Fruit fly (Drosophila melanogaster): ENCODE results near the gene CG31251.

The CG31251 gene

DNA sequence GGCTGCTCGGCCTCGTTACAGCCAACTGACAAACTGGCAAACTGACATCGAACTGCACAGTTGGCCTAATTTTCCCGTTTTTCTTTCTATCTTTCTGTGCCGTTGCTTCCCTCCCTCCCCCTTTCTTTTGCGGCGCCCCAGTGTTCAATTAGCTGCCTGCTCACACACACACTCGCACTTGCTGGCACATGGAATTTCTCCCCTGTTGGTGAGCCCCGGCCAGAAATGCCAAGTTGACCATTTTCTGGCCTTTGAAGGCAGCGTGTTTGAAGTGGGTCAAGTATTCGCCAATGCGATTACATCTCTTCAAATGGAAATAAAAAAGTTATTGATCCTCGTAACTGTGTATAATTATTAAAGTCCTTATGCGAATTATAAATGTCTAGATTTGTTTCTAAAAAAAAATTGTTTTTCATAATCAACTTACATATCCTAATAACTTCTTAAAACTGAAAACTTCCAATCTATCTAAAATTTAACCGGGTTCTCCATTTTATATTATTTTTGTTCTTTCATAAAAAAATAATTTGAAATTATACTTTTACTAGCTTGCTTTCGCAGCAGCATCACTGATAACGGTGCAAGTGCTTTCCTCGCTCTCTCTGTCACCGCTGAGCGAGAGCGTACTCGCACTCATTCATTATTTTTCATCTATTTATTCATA lies 3.9 kb downstream of the CG31251 start (continued):
- TF ChIP-seq sim (GFP tag; IDR thresholded peaks at IDR 0.05), result no peak
- peak; percentile 50 for TF ChIP-seq CG7839 (tag; optimal IDR thresholded peaks at IDR 0.05)
- TF ChIP-seq al (GFP tag; IDR thresholded peaks at IDR 0.05), result no peak
- TF ChIP-seq CG4404 (GFP tag; IDR thresholded peaks at IDR 0.05), result no peak
- TF ChIP-seq CG31224 (GFP tag; IDR thresholded peaks at IDR 0.05), result no peak
- peak; percentile 71 for TF ChIP-seq CG11504 (tag; optimal IDR thresholded peaks at IDR 0.05)
- peak; percentile 43; the same call in 1 of the 2 replicates for TF ChIP-seq ara (GFP tag; IDR thresholded peaks at IDR 0.05)
- peak; percentile 19 for TF ChIP-seq bcd (GFP tag; optimal IDR thresholded peaks at IDR 0.05)
- no peak for TF ChIP-seq Atf6 (GFP tag; IDR thresholded peaks at IDR 0.05)
- peak; percentile 33 for TF ChIP-seq CG18599 (GFP tag; optimal IDR thresholded peaks at IDR 0.05)
- TF ChIP-seq CG6813 (GFP tag; optimal IDR thresholded peaks at IDR 0.05), result peak; percentile 17
- TF ChIP-seq CG4820 (GFP tag; optimal IDR thresholded peaks at IDR 0.05), result peak; percentile 35
- peak; percentile 62 for TF ChIP-seq CG2712 (tag; optimal IDR thresholded peaks at IDR 0.05)
- TF ChIP-seq Hmr (GFP tag; optimal IDR thresholded peaks at IDR 0.05), result peak; percentile 35
- peak; percentile 3 for TF ChIP-seq CG13296 (GFP tag; optimal IDR thresholded peaks at IDR 0.05)
- peak; percentile 49 for TF ChIP-seq CG17829 (tag; optimal IDR thresholded peaks at IDR 0.05)
- peak; percentile 22 for TF ChIP-seq dm (GFP tag; optimal IDR thresholded peaks at IDR 0.05)
- no peak for TF ChIP-seq corto (GFP tag; optimal IDR thresholded peaks at IDR 0.05)
- TF ChIP-seq Hr3 (GFP tag; optimal IDR thresholded peaks at IDR 0.05), result peak; percentile 53
- TF ChIP-seq ken (GFP tag; IDR thresholded peaks at IDR 0.05), result no peak
- TF ChIP-seq pros (GFP tag; optimal IDR thresholded peaks at IDR 0.05), result peak; percentile 30
- peak; percentile 5 for TF ChIP-seq HmgD (GFP tag; optimal IDR thresholded peaks at IDR 0.05)
- peak; percentile 9 for TF ChIP-seq gcm (GFP tag; optimal IDR thresholded peaks at IDR 0.05)
- peak; percentile 39 for TF ChIP-seq hkb (optimal IDR thresholded peaks at IDR 0.05)
- no peak for TF ChIP-seq hkb (GFP tag; IDR thresholded peaks at IDR 0.05)
- peak; percentile 52 for TF ChIP-seq CG8388 (GFP tag; optimal IDR thresholded peaks at IDR 0.05)
- peak; percentile 23; the same call in 1 of the 2 replicates for TF ChIP-seq Awh (GFP tag; IDR thresholded peaks at IDR 0.05)
- TF ChIP-seq Ets65A (GFP tag), result peak; percentile 49
- TF ChIP-seq amos (GFP tag; IDR thresholded peaks at IDR 0.05; ENCODE audit: partially characterized antibody), result no peak
- TF ChIP-seq Hr78 (GFP tag; optimal IDR thresholded peaks at IDR 0.05), result peak in 1 of 2 experiments; percentile 7
- peak; percentile 23 for TF ChIP-seq Fer1 (GFP tag; optimal IDR thresholded peaks at IDR 0.05)
- no peak for TF ChIP-seq hth (optimal IDR thresholded peaks at IDR 0.05)
- peak; percentile 41 for TF ChIP-seq dmrt99B (tag; optimal IDR thresholded peaks at IDR 0.05)
- TF ChIP-seq CG13424 (tag; optimal IDR thresholded peaks at IDR 0.05), result peak; percentile 57
- peak; percentile 62 for TF ChIP-seq kni (GFP tag; optimal IDR thresholded peaks at IDR 0.05)
- TF ChIP-seq Spps (tag; optimal IDR thresholded peaks at IDR 0.05), result peak; percentile 32
- TF ChIP-seq CG5953 (GFP tag; IDR thresholded peaks at IDR 0.05), result no peak
- TF ChIP-seq B-H1 (GFP tag; IDR thresholded peaks at IDR 0.05), result 0 out of 3 replicates have a peak, but pooled peaks have one; percentile 14
- TF ChIP-seq Eip74EF (GFP tag; optimal IDR thresholded peaks at IDR 0.05), result peak in 1 of 2 experiments; percentile 25
- peak in 1 of 2 experiments; percentile 7 for TF ChIP-seq Pdp1 (GFP tag; optimal IDR thresholded peaks at IDR 0.05)
- TF ChIP-seq knrl (GFP tag; IDR thresholded peaks at IDR 0.05; ENCODE audit: partially characterized antibody), result no peak
- TF ChIP-seq CG10366 (GFP tag; IDR thresholded peaks at IDR 0.05), result no peak
- TF ChIP-seq CG17359 (tag; optimal IDR thresholded peaks at IDR 0.05), result peak; percentile 18
- no peak for TF ChIP-seq CG8281 (tag; optimal IDR thresholded peaks at IDR 0.05)
- TF ChIP-seq ATbp (GFP tag; optimal IDR thresholded peaks at IDR 0.05), result peak; percentile 46
- peak; percentile 5 for TF ChIP-seq Sry-δ (GFP tag; optimal IDR thresholded peaks at IDR 0.05)
- no peak for TF ChIP-seq CG17328 (GFP tag; IDR thresholded peaks at IDR 0.05)
- TF ChIP-seq CG8924 (tag; optimal IDR thresholded peaks at IDR 0.05), result peak; percentile 40
- TF ChIP-seq Bdp1 (GFP tag; optimal IDR thresholded peaks at IDR 0.05), result no peak
